Fruit fly (Drosophila melanogaster) whole organism: Measurements from ENCODE around the gene Xport-A.

Experiments
- CG8478 ChIP-seq: fragments of >200 bp; optimal IDR thresholded peaks from 2 replicates; lab custom pipeline; 2018; ENCODE audit warnings: inconsistent platforms
- Dll ChIP-seq: fragments of >200 bp; optimal IDR thresholded peaks from 2 replicates; lab custom pipeline; 2017
- EcR ChIP-seq, 2 experiments: fragments of >200 bp; optimal IDR thresholded peaks; 2 replicates each; lab custom pipeline; 2017; ENCODE audit warnings: missing biosample characterization in 2 of 2, missing genetic modification characterization in 2 of 2, missing genetic modification reagents in 2 of 2
- pan ChIP-seq: fragments of >200 bp; optimal IDR thresholded peaks from 2 replicates; lab custom pipeline; 2017
- psq ChIP-seq: fragments of >200 bp; optimal IDR thresholded peaks from 2 replicates; lab custom pipeline; 2017
- usp ChIP-seq: fragments of >200 bp; optimal IDR thresholded peaks from 2 replicates; lab custom pipeline; 2017; ENCODE audit warnings: missing biosample characterization, missing genetic modification characterization, mixed read lengths

- no peak for TF ChIP-seq psq (lab: Kevin White, UChicago)
- TF ChIP-seq pan (lab: Kevin White, UChicago), result no peak
- TF ChIP-seq CG8478 (lab: Kevin White, UChicago), result no peak
- TF ChIP-seq Dll (lab: Kevin White, UChicago), result no peak
- no peak for TF ChIP-seq EcR (GFP tag; optimal IDR thresholded peaks at IDR 0.05; lab: Kevin White, UChicago)
- TF ChIP-seq usp (GFP tag; lab: Kevin White, UChicago), result no peak
Measured at dm6 chr3R:19934840-19935776, 19.9 kb upstream of the Xport-A start, which contains the start of gene mira.
